Worm (Caenorhabditis elegans): ENCODE measurements around the gene ubc-26.

DNA sequence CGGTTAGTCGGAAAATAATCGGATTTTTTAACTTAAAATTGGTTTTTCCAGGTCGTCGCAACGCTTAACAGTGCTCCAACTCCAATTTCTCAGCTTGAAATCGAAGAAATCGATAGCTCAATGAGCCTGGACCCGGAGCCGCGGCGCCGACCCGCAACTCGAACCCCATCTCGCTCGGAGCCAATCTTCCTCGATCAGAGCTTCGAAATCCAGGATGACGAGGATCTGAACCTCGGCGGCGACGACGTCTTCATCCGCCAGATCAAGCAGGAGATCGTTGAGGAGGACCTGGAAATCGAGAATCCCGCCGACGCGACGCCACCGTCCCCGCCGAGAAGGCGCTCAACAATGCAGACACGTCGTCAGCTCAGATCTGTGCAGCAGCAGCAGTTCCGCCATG is 20.1 kb upstream of the ubc-26 start:
- TF ChIP-seq him-1 (tag; optimal IDR thresholded peaks at IDR 0.05) (no peak), dao-5 (tag; optimal IDR thresholded peaks at IDR 0.05) (no peak)
